Worm (Caenorhabditis elegans) whole organism, mixed stage, embryonic: ENCODE data around the gene F43G6.7.

Experiments
- blmp-1 ChIP-seq: fragments of 150-350 bp; optimal IDR thresholded peaks from 2 replicates; lab custom pipeline; 2014; ENCODE audit warnings: missing biosample characterization, missing genetic modification characterization
- ceh-39 ChIP-seq: fragments of 150-350 bp; optimal IDR thresholded peaks from 2 replicates; lab custom pipeline; 2014; ENCODE audit warnings: missing biosample characterization, missing genetic modification characterization
- ceh-43 ChIP-seq: fragments of 200-800 bp; sonication (Bioruptor generic); optimal IDR thresholded peaks from 2 replicates; lab custom pipeline; 2018; ENCODE audit warnings: mild to moderate bottlenecking, missing genetic modification characterization, moderate library complexity, missing compliant biosample characterization
- ces-1 ChIP-seq: fragments of 150-350 bp; optimal IDR thresholded peaks from 2 replicates; lab custom pipeline; 2014; ENCODE audit warnings: missing biosample characterization, missing genetic modification reagents, missing genetic modification characterization
- cnd-1 ChIP-seq: fragments of 200-800 bp; sonication (Bioruptor generic); optimal IDR thresholded peaks from 2 replicates; lab custom pipeline; 2018; ENCODE audit warnings: mild to moderate bottlenecking, missing genetic modification characterization, missing compliant biosample characterization
- drap-1 ChIP-seq: fragments of 200-800 bp; sonication (Bioruptor generic); optimal IDR thresholded peaks from 3 replicates; lab custom pipeline; 2018; ENCODE audit warnings: mild to moderate bottlenecking, missing genetic modification characterization, missing compliant biosample characterization
- elt-1 ChIP-seq: sonication (generic microtip); optimal IDR thresholded peaks from 2 replicates; lab custom pipeline; 2017; ENCODE audit warnings: missing genetic modification characterization, mild to moderate bottlenecking, missing compliant biosample characterization, antibody characterized with exemption, moderate library complexity, borderline replicate concordance; ENCODE audit not compliant: insufficient read depth
- mab-5 ChIP-seq: fragments of 150-350 bp; optimal IDR thresholded peaks from 2 replicates; lab custom pipeline; 2014; ENCODE audit warnings: missing biosample characterization, missing genetic modification characterization
- mls-2 ChIP-seq: sonication (generic microtip); optimal IDR thresholded peaks from 2 replicates; lab custom pipeline; 2016; ENCODE audit warnings: mild to moderate bottlenecking, missing genetic modification characterization, moderate library complexity, missing compliant biosample characterization
- nhr-12 ChIP-seq: fragments of 150-350 bp; optimal IDR thresholded peaks from 2 replicates; lab custom pipeline; 2014; ENCODE audit warnings: missing biosample characterization, missing genetic modification characterization
- nhr-76 ChIP-seq: sonication (generic microtip); optimal IDR thresholded peaks from 2 replicates; lab custom pipeline; 2017; ENCODE audit warnings: missing biosample characterization, missing genetic modification characterization
- snpc-4 ChIP-seq: fragments of 150-350 bp; optimal IDR thresholded peaks from 2 replicates; lab custom pipeline; 2014; ENCODE audit warnings: missing biosample characterization, missing genetic modification characterization
- unc-39 ChIP-seq: fragments of 150-350 bp; optimal IDR thresholded peaks from 2 replicates; lab custom pipeline; 2014; ENCODE audit warnings: missing biosample characterization, missing genetic modification characterization
- ztf-11 ChIP-seq: fragments of 150-350 bp; optimal IDR thresholded peaks from 2 replicates; lab custom pipeline; 2014; ENCODE audit warnings: missing biosample characterization, missing genetic modification characterization

- TF ChIP-seq nhr-12 (tag; lab: Kevin White, UChicago) (no peak), cnd-1 (no peak), snpc-4 (no peak), mls-2 (tag; lab: Kevin White, UChicago) (no peak), ceh-43 (GFP tag; lab: Kevin White, UChicago) (no peak), drap-1 (GFP tag; lab: Kevin White, UChicago) (no peak), mab-5 (tag; lab: Kevin White, UChicago) (no peak), elt-1 (tag; lab: Kevin White, UChicago) (no peak), unc-39 (tag; lab: Kevin White, UChicago) (no peak), nhr-76 (no peak), blmp-1 (tag; lab: Kevin White, UChicago) (no peak), ztf-11 (no peak), ceh-39 (tag; lab: Kevin White, UChicago) (no peak), ces-1 (no peak)
Observed at ce11 chrII:11782493-11782892, 28.1 kb upstream of the F43G6.7 start, which contains the start of gene F43G6.16.
